Fruit fly (Drosophila melanogaster): ENCODE measurements around the gene CG5276.

Gene CG5276

DNA sequence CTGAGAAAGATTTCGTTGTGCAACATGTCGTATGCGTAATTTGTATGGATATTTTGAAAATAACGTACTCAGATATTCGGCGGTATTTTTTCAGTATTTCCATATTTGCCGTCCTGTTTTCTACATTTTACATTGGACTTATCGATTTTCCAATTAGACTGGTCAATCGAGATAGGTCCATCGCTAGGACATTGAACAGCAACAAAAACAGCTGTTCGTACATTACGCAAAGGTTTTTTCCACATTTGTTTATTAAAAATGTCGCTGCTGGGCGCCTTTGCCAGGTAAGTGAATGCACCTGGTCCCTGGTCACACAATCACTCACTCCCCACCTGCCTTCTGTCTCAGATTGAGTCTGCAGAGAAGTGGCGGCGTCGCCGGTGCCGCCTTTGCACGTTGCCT is 23.8 kb upstream of the CG5276 start, which contains the start of gene mRpL40 (continued):
- TF ChIP-seq CG2712 (tag; optimal IDR thresholded peaks at IDR 0.05): peak; percentile 2
- TF ChIP-seq bbx (GFP tag; IDR thresholded peaks at IDR 0.05; ENCODE audit: partially characterized antibody): peak; percentile 42; the same call in 1 of the 2 replicates
- TF ChIP-seq Dref (GFP tag; IDR thresholded peaks at IDR 0.05): peak; percentile 78
- TF ChIP-seq CG13287 (GFP tag; IDR thresholded peaks at IDR 0.05; ENCODE audit: partially characterized antibody): peak; percentile 73
- peak; percentile 50 for TF ChIP-seq BEAF-32 (GFP tag; optimal IDR thresholded peaks at IDR 0.05)
- peak; percentile 77 for TF ChIP-seq E2f2 (GFP tag; IDR thresholded peaks at IDR 0.05)
- peak; percentile 43 for TF ChIP-seq trem (tag; optimal IDR thresholded peaks at IDR 0.05)
- no peak for TF ChIP-seq caup (GFP tag; optimal IDR thresholded peaks at IDR 0.05; ENCODE audit: severe bottlenecking)
- peak; percentile 1 for TF ChIP-seq Ets97D (GFP tag; optimal IDR thresholded peaks at IDR 0.05)
- peak; percentile 45; the same call in 2 of the 3 replicates for TF ChIP-seq CG16813 (GFP tag; IDR thresholded peaks at IDR 0.05; ENCODE audit: partially characterized antibody)
- peak; percentile 47 for TF ChIP-seq hbn (GFP tag; IDR thresholded peaks at IDR 0.05; ENCODE audit: partially characterized antibody)
- TF ChIP-seq Opbp (GFP tag; IDR thresholded peaks at IDR 0.05; ENCODE audit: partially characterized antibody): peak; percentile 32; the same call in 1 of the 3 replicates
- no peak for TF ChIP-seq tgo (GFP tag; IDR thresholded peaks at IDR 0.05)
- no peak for TF ChIP-seq salm (tag; optimal IDR thresholded peaks at IDR 0.05)
- no peak for TF ChIP-seq CG11504 (tag; optimal IDR thresholded peaks at IDR 0.05)
- TF ChIP-seq sna (GFP tag; IDR thresholded peaks at IDR 0.05; ENCODE audit: partially characterized antibody): peak; percentile 42; the same call in 1 of the 2 replicates
- peak; percentile 21 for TF ChIP-seq CG12659 (GFP tag; optimal IDR thresholded peaks at IDR 0.05)
- TF ChIP-seq Scr (GFP tag; IDR thresholded peaks at IDR 0.05; ENCODE audit: partially characterized antibody): peak; percentile 46
- TF ChIP-seq nmo (GFP tag; optimal IDR thresholded peaks at IDR 0.05): no peak
- peak; percentile 26; the same call in 2 of the 3 replicates for TF ChIP-seq zen2 (GFP tag; IDR thresholded peaks at IDR 0.05; ENCODE audit: partially characterized antibody)

DNA sequence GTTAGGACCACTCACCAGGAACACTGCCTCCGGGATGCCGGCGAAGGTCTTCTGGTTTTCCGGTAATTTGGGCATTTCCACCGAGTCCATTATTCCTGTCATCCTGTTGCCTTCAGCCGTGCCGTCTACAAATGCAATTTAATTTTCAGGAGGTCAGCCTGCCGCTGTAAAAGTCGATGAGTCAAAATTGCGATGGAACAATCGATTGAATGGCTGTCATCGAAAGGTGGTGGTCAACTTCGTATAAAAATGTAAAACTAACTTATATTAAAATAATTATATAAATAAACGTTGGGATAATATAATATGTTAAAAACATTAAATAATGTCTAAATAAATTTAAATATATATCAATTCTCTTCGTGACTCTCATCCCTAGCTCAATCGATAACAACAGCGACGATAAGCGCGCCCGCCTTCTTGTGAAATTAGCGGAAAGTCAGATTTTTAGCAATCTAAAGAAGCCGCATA is 21.8 kb upstream of the CG5276 start, which contains the start of the genes mgr and Irbp:
mgr (minus strand) TSS at position 209 of the 471 bp plus-strand sequence.
Irbp (plus strand) TSS at position 381 of the 471 bp plus-strand sequence.
- peak; percentile 19 for TF ChIP-seq dm (GFP tag; optimal IDR thresholded peaks at IDR 0.05)
- peak; percentile 96 for TF ChIP-seq lab (GFP tag; optimal IDR thresholded peaks at IDR 0.05)
- TF ChIP-seq CG14014 (GFP tag; IDR thresholded peaks at IDR 0.05): peak; percentile 92
- TF ChIP-seq lilli (GFP tag; optimal IDR thresholded peaks at IDR 0.05): peak; percentile 86
- TF ChIP-seq CG7271 (tag; optimal IDR thresholded peaks at IDR 0.05): peak; percentile 95
- no peak for TF ChIP-seq Deaf1 (tag; optimal IDR thresholded peaks at IDR 0.05)
- TF ChIP-seq bbx (GFP tag; IDR thresholded peaks at IDR 0.05; ENCODE audit: partially characterized antibody): peak; percentile 78
- peak; percentile 25 for TF ChIP-seq pros (GFP tag; optimal IDR thresholded peaks at IDR 0.05)
- peak; percentile 65 for TF ChIP-seq exex (tag; optimal IDR thresholded peaks at IDR 0.05)
- peak; percentile 16 for TF ChIP-seq Neu2 (GFP tag; optimal IDR thresholded peaks at IDR 0.05; ENCODE audit: borderline replicate concordance)
- no peak for TF ChIP-seq prd (optimal IDR thresholded peaks at IDR 0.05)
- peak; percentile 97 for TF ChIP-seq prd (GFP tag; IDR thresholded peaks at IDR 0.05)
- TF ChIP-seq usp (GFP tag; optimal IDR thresholded peaks at IDR 0.05): no peak
- TF ChIP-seq gcm2 (GFP tag; optimal IDR thresholded peaks at IDR 0.05): peak; percentile 9
- TF ChIP-seq p53 (GFP tag; optimal IDR thresholded peaks at IDR 0.05): no peak
- no peak for TF ChIP-seq eve (GFP tag; optimal IDR thresholded peaks at IDR 0.05)
- peak; percentile 89 for TF ChIP-seq Xbp1 (GFP tag; optimal IDR thresholded peaks at IDR 0.05)
- no peak for TF ChIP-seq CG15073 (GFP tag; optimal IDR thresholded peaks at IDR 0.05)
- peak; percentile 85 for TF ChIP-seq CG31224 (GFP tag; IDR thresholded peaks at IDR 0.05)
- no peak for TF ChIP-seq btn (GFP tag; optimal IDR thresholded peaks at IDR 0.05)
- TF ChIP-seq PHDP (tag; optimal IDR thresholded peaks at IDR 0.05): peak; percentile 94
- peak; percentile 80 for TF ChIP-seq CG18476 (GFP tag; optimal IDR thresholded peaks at IDR 0.05)
- peak in 1 of 3 experiments; percentile 93 for TF ChIP-seq lola (GFP tag; optimal IDR thresholded peaks at IDR 0.05)
- TF ChIP-seq lmd (GFP tag; IDR thresholded peaks at IDR 0.05): peak; percentile 93
- TF ChIP-seq pum (GFP tag; optimal IDR thresholded peaks at IDR 0.05): peak; percentile 25
- TF ChIP-seq CG6683 (GFP tag; optimal IDR thresholded peaks at IDR 0.05): peak; percentile 81
- peak; percentile 73 for TF ChIP-seq Nf-YB (GFP tag; optimal IDR thresholded peaks at IDR 0.05)
- peak; percentile 97 for TF ChIP-seq MBD-R2 (GFP tag; IDR thresholded peaks at IDR 0.05)
- peak; percentile 94 for TF ChIP-seq CG18599 (GFP tag; optimal IDR thresholded peaks at IDR 0.05)

All from whole organism, embryonic.